Fruit fly (Drosophila melanogaster) whole organism, embryonic: Measurements from ENCODE around the gene BBIP1.

Experiments used
- CG11456 ChIP-seq: fragments of 200-800 bp; sonication (Bioruptor generic); IDR thresholded peaks from 3 replicates; pipeline ENCODE4 v1.3.6; 2022; ENCODE audit warnings: missing biosample characterization, missing genetic modification characterization
- CG11695 ChIP-seq: fragments of 200-800 bp; sonication (Bioruptor generic); IDR thresholded peaks from 3 replicates; pipeline ENCODE4 v1.3.6; 2022; ENCODE audit warnings: missing biosample characterization, missing genetic modification characterization
- CG14441 ChIP-seq: fragments of 200-800 bp; sonication (Bioruptor generic); IDR thresholded peaks from 2 replicates; pipeline ENCODE4 v1.3.6; 2022; ENCODE audit warnings: missing biosample characterization, missing genetic modification characterization
- CG1647 ChIP-seq: fragments of 200-800 bp; sonication (Bioruptor generic); optimal IDR thresholded peaks from 3 replicates; lab custom pipeline; 2016; ENCODE audit warnings: missing biosample characterization, missing genetic modification characterization
- CG18619 ChIP-seq: fragments of 200-800 bp; sonication (Bioruptor generic); optimal IDR thresholded peaks from 3 replicates; lab custom pipeline; 2017; ENCODE audit warnings: missing biosample characterization, mild to moderate bottlenecking, missing genetic modification characterization
- CG2678 ChIP-seq: fragments of 200-800 bp; sonication (Bioruptor generic); optimal IDR thresholded peaks from 3 replicates; lab custom pipeline; 2019; ENCODE audit warnings: missing biosample characterization, mild to moderate bottlenecking, missing genetic modification characterization, moderate library complexity
- CG4360 ChIP-seq: fragments of 200-800 bp; sonication (Bioruptor generic); IDR thresholded peaks from 2 replicates; pipeline ENCODE4 v1.3.6; 2022; ENCODE audit warnings: missing biosample characterization, missing genetic modification characterization
- CG4617 ChIP-seq: fragments of 200-800 bp; sonication (Bioruptor generic); optimal IDR thresholded peaks from 3 replicates; lab custom pipeline; 2016; ENCODE audit warnings: missing biosample characterization, missing genetic modification characterization, borderline replicate concordance
- CG4854 ChIP-seq: fragments of 200-800 bp; sonication (Bioruptor generic); optimal IDR thresholded peaks from 2 replicates; lab custom pipeline; 2016; ENCODE audit warnings: missing biosample characterization, missing genetic modification characterization, inconsistent platforms
- CG6654 ChIP-seq: fragments of 200-800 bp; sonication (Bioruptor generic); optimal IDR thresholded peaks from 2 replicates; lab custom pipeline; 2017; ENCODE audit warnings: missing biosample characterization, mild to moderate bottlenecking, missing genetic modification characterization
- CG6854 ChIP-seq: fragments of 200-800 bp; sonication (Bioruptor generic); optimal IDR thresholded peaks from 3 replicates; lab custom pipeline; 2017; ENCODE audit warnings: missing biosample characterization, mild to moderate bottlenecking, missing genetic modification characterization
- CG8281 ChIP-seq: fragments of 200-800 bp; sonication (Bioruptor generic); optimal IDR thresholded peaks from 2 replicates; lab custom pipeline; 2018; ENCODE audit warnings: missing biosample characterization, mild to moderate bottlenecking, missing genetic modification characterization, moderate library complexity
- CG8944 ChIP-seq: fragments of 200-800 bp; sonication (Bioruptor generic); optimal IDR thresholded peaks from 3 replicates; lab custom pipeline; 2016; ENCODE audit warnings: missing biosample characterization, missing genetic modification characterization
- CrebB ChIP-seq: fragments of 200-800 bp; sonication (Bioruptor generic); optimal IDR thresholded peaks from 3 replicates; lab custom pipeline; 2018; ENCODE audit warnings: missing biosample characterization, mild to moderate bottlenecking, missing genetic modification characterization
- Deaf1 ChIP-seq: fragments of 200-800 bp; optimal IDR thresholded peaks from 3 replicates; lab custom pipeline; 2019; ENCODE audit warnings: missing biosample characterization, mild to moderate bottlenecking, missing genetic modification characterization, moderate library complexity
- Dp ChIP-seq: fragments of 200-800 bp; sonication (Bioruptor generic); optimal IDR thresholded peaks from 2 replicates; lab custom pipeline; 2018; ENCODE audit warnings: missing biosample characterization, mild to moderate bottlenecking, missing genetic modification characterization, moderate library complexity
- Dref ChIP-seq: fragments of 200-800 bp; sonication (Bioruptor generic); IDR thresholded peaks from 2 replicates; pipeline ENCODE4 v1.3.6; 2022; ENCODE audit warnings: missing biosample characterization, missing genetic modification characterization
- Drgx ChIP-seq: fragments of 200-800 bp; sonication (Bioruptor generic); IDR thresholded peaks from 2 replicates; pipeline ENCODE4 v1.3.6; 2022; ENCODE audit warnings: missing biosample characterization, missing genetic modification characterization
- ERR ChIP-seq: fragments of 200-800 bp; sonication (Bioruptor generic); optimal IDR thresholded peaks from 2 replicates; lab custom pipeline; 2016; ENCODE audit warnings: missing biosample characterization, missing genetic modification characterization
- GATAe ChIP-seq: fragments of 200-800 bp; sonication (Bioruptor generic); conservative IDR thresholded peaks from 2 replicates; pipeline ENCODE4 v1.3.6; 2022; ENCODE audit warnings: missing biosample characterization, missing genetic modification characterization
- HHEX ChIP-seq: fragments of 200-800 bp; sonication (Bioruptor generic); optimal IDR thresholded peaks from 3 replicates; lab custom pipeline; 2017; ENCODE audit warnings: missing biosample characterization, mild to moderate bottlenecking, missing genetic modification characterization, missing genetic modification reagents
- Hmx ChIP-seq: fragments of 200-800 bp; sonication (Bioruptor generic); optimal IDR thresholded peaks from 2 replicates; lab custom pipeline; 2016; ENCODE audit warnings: missing biosample characterization, missing genetic modification characterization
- Lim3 ChIP-seq: fragments of 200-800 bp; sonication (Bioruptor generic); IDR thresholded peaks from 2 replicates; pipeline ENCODE4 v1.3.6; 2022; ENCODE audit warnings: missing biosample characterization, missing genetic modification characterization
- Med ChIP-seq: fragments of 200-800 bp; sonication (Bioruptor generic); peaks from one replicate; lab custom pipeline; 2016; ENCODE audit warnings: missing biosample characterization, missing genetic modification characterization, mild to moderate bottlenecking, inconsistent platforms, moderate library complexity
- NC2α ChIP-seq: fragments of 200-800 bp; sonication (Bioruptor generic); optimal IDR thresholded peaks from 2 replicates; lab custom pipeline; 2016; ENCODE audit warnings: missing biosample characterization, missing genetic modification characterization
- Ravus ChIP-seq: fragments of 200-800 bp; sonication (Bioruptor generic); IDR thresholded peaks from 2 replicates; pipeline ENCODE4 v1.3.6; 2022; ENCODE audit warnings: missing biosample characterization, missing genetic modification characterization
- Spps ChIP-seq: fragments of 200-800 bp; sonication (Bioruptor generic); optimal IDR thresholded peaks from 2 replicates; lab custom pipeline; 2018; ENCODE audit warnings: missing biosample characterization, mild to moderate bottlenecking, missing genetic modification characterization
- Taf1 ChIP-seq: fragments of 200-800 bp; sonication (Bioruptor generic); IDR thresholded peaks from 2 replicates; pipeline ENCODE4 v1.3.6; 2022; ENCODE audit warnings: missing biosample characterization, missing genetic modification characterization
- ara ChIP-seq: fragments of 200-800 bp; sonication (Bioruptor generic); IDR thresholded peaks from 2 replicates; pipeline ENCODE4 v1.3.6; 2022; ENCODE audit warnings: missing biosample characterization, missing genetic modification characterization
- caup ChIP-seq: fragments of 200-800 bp; sonication (Bioruptor generic); optimal IDR thresholded peaks from 3 replicates; lab custom pipeline; 2017; ENCODE audit warnings: missing biosample characterization, mild to moderate bottlenecking, missing genetic modification characterization, moderate library complexity; ENCODE audit not compliant: severe bottlenecking
- chm ChIP-seq: fragments of 200-800 bp; sonication (Bioruptor generic); IDR thresholded peaks from 2 replicates; pipeline ENCODE4 v1.3.6; 2022; ENCODE audit warnings: missing biosample characterization, missing genetic modification characterization
- cwo ChIP-seq: fragments of 200-800 bp; sonication (Bioruptor generic); optimal IDR thresholded peaks from 3 replicates; lab custom pipeline; 2017; ENCODE audit warnings: missing biosample characterization, missing genetic modification characterization, mild to moderate bottlenecking, moderate library complexity, missing genetic modification reagents
- dm ChIP-seq: fragments of 200-800 bp; sonication (Bioruptor generic); optimal IDR thresholded peaks from 3 replicates; lab custom pipeline; 2016; ENCODE audit warnings: missing biosample characterization, missing genetic modification characterization
- ems ChIP-seq: fragments of 200-800 bp; sonication (Bioruptor generic); optimal IDR thresholded peaks from 3 replicates; lab custom pipeline; 2016; ENCODE audit warnings: missing biosample characterization, missing genetic modification characterization
- fd96Cb ChIP-seq: fragments of 200-800 bp; sonication (Bioruptor generic); optimal IDR thresholded peaks from 2 replicates; lab custom pipeline; 2018; ENCODE audit warnings: missing biosample characterization, mild to moderate bottlenecking, missing genetic modification characterization, moderate library complexity
- ftz-f1 ChIP-seq: fragments of 200-800 bp; sonication (Bioruptor generic); optimal IDR thresholded peaks from 2 replicates; lab custom pipeline; 2016; ENCODE audit warnings: missing biosample characterization, missing genetic modification characterization
- gcm2 ChIP-seq: fragments of 200-800 bp; sonication (Bioruptor generic); optimal IDR thresholded peaks from 2 replicates; lab custom pipeline; 2016; ENCODE audit warnings: missing biosample characterization, missing genetic modification characterization
- grau ChIP-seq: fragments of 200-800 bp; optimal IDR thresholded peaks from 3 replicates; lab custom pipeline; 2019; ENCODE audit warnings: missing biosample characterization, mild to moderate bottlenecking, missing genetic modification characterization, moderate library complexity
- ham ChIP-seq: fragments of 200-800 bp; sonication (Bioruptor generic); IDR thresholded peaks from 2 replicates; pipeline ENCODE4 v1.3.6; 2022; ENCODE audit warnings: missing biosample characterization, missing genetic modification characterization
- jigr1 ChIP-seq: fragments of 200-800 bp; sonication (Bioruptor generic); IDR thresholded peaks from 3 replicates; pipeline ENCODE4 v1.3.6; 2022; ENCODE audit warnings: missing biosample characterization, missing genetic modification characterization
- klu ChIP-seq: fragments of 200-800 bp; sonication (Bioruptor generic); IDR thresholded peaks from 2 replicates; pipeline ENCODE4 v1.3.6; 2022; ENCODE audit warnings: missing biosample characterization, missing genetic modification characterization
- lbe ChIP-seq: fragments of 200-800 bp; sonication (Bioruptor generic); optimal IDR thresholded peaks from 2 replicates; lab custom pipeline; 2016; ENCODE audit warnings: missing biosample characterization, mild to moderate bottlenecking, missing genetic modification characterization
- nau ChIP-seq: fragments of 200-800 bp; sonication (Bioruptor generic); optimal IDR thresholded peaks from 3 replicates; lab custom pipeline; 2017; ENCODE audit warnings: missing biosample characterization, mild to moderate bottlenecking, missing genetic modification characterization, missing genetic modification reagents
- pros ChIP-seq: fragments of 200-800 bp; sonication (Bioruptor generic); optimal IDR thresholded peaks from 3 replicates; lab custom pipeline; 2019; ENCODE audit warnings: missing biosample characterization, mild to moderate bottlenecking, missing genetic modification characterization, moderate library complexity
- sc ChIP-seq, 3 experiments: fragments of >200 bp in 2 of 3; fragments of 200-800 bp in 1 of 3; sonication (Bioruptor generic) in 1 of 3; optimal IDR thresholded peaks; 2 replicates in 2 of 3; 3 replicates in 1 of 3; lab custom pipeline; 2017; ENCODE audit warnings: mild to moderate bottlenecking in 1 of 3, missing biosample characterization in 1 of 3, missing genetic modification characterization in 1 of 3, missing genetic modification reagents in 1 of 3
- scrt ChIP-seq: fragments of 200-800 bp; sonication (Bioruptor generic); optimal IDR thresholded peaks from 2 replicates; lab custom pipeline; 2018; ENCODE audit warnings: missing biosample characterization, mild to moderate bottlenecking, missing genetic modification characterization, moderate library complexity
- sqz ChIP-seq: fragments of 200-800 bp; sonication (Bioruptor generic); optimal IDR thresholded peaks from 3 replicates; lab custom pipeline; 2018; ENCODE audit warnings: missing biosample characterization, mild to moderate bottlenecking, missing genetic modification characterization
- stc ChIP-seq: fragments of 200-800 bp; sonication (Bioruptor generic); IDR thresholded peaks from 2 replicates; pipeline ENCODE4 v1.3.6; 2022; ENCODE audit warnings: missing biosample characterization, missing genetic modification characterization
- sug ChIP-seq: fragments of 200-800 bp; optimal IDR thresholded peaks from 2 replicates; lab custom pipeline; 2019; ENCODE audit warnings: missing biosample characterization, mild to moderate bottlenecking, missing genetic modification characterization, moderate library complexity
- trh ChIP-seq: fragments of 200-800 bp; sonication (Bioruptor generic); optimal IDR thresholded peaks from 2 replicates; lab custom pipeline; 2016; ENCODE audit warnings: missing biosample characterization, missing genetic modification characterization
- wdn ChIP-seq: fragments of 200-800 bp; sonication (Bioruptor generic); IDR thresholded peaks from 2 replicates; pipeline ENCODE4 v1.3.6; 2022; ENCODE audit warnings: missing biosample characterization, missing genetic modification characterization

Gene BBIP1

dm6 chr3R:9393542-9394025, 10.6 kb upstream of the BBIP1 start (continued):
- TF ChIP-seq Lim3 (GFP tag; lab: Robert Waterston, UW) (no peak), gcm2 (GFP tag; lab: Kevin White, UChicago) (no peak), HHEX (peak; percentile 56), CG11456 (GFP tag; lab: Robert Waterston, UW) (no peak), scrt (peak; percentile 39), pros (peak; percentile 69), Drgx (peak; percentile 97), dm (GFP tag; lab: Kevin White, UChicago) (no peak), sc (optimal IDR thresholded peaks at IDR 0.05; lab: Kevin White, UChicago) (no peak), sc (GFP tag; optimal IDR thresholded peaks at IDR 0.05; lab: Kevin White, UChicago) (peak; percentile 73), klu (GFP tag; lab: Robert Waterston, UW) (no peak), GATAe (no peak), NC2α (GFP tag; lab: Kevin White, UChicago) (peak; percentile 33), CG8944 (GFP tag; lab: Kevin White, UChicago) (peak; percentile 23), ara (GFP tag; lab: Robert Waterston, UW) (peak; percentile 89), Taf1 (no peak), CrebB (tag; lab: Kevin White, UChicago) (peak; percentile 78), Hmx (GFP tag; lab: Kevin White, UChicago) (no peak), cwo (GFP tag; lab: Kevin White, UChicago) (peak; percentile 44), CG1647 (GFP tag; lab: Kevin White, UChicago) (no peak), CG18619 (peak; percentile 77), grau (tag; lab: Kevin White, UChicago) (peak; percentile 74), Med (GFP tag; lab: Kevin White, UChicago) (peak; percentile 84), fd96Cb (tag; lab: Kevin White, UChicago) (peak; percentile 72), ERR (GFP tag; lab: Kevin White, UChicago) (no peak), Dref (GFP tag; lab: Robert Waterston, UW) (no peak), CG2678 (tag; lab: Kevin White, UChicago) (peak; percentile 83), Dp (GFP tag; lab: Kevin White, UChicago) (no peak), CG4854 (GFP tag; lab: Kevin White, UChicago) (peak; percentile 19), sug (tag; lab: Kevin White, UChicago) (no peak), stc (GFP tag; lab: Robert Waterston, UW) (peak; percentile 53; the same call in 1 of the 2 replicates), wdn (GFP tag; lab: Robert Waterston, UW) (no peak), Spps (peak; percentile 87), Ravus (GFP tag; lab: Robert Waterston, UW) (no peak), ftz-f1 (GFP tag; lab: Kevin White, UChicago) (no peak), CG14441 (GFP tag; lab: Robert Waterston, UW) (0 out of 2 replicates have a peak, but pooled peaks have one; percentile 22), CG6854 (GFP tag; lab: Kevin White, UChicago) (peak; percentile 13), Deaf1 (tag; lab: Kevin White, UChicago) (no peak), caup (GFP tag; lab: Kevin White, UChicago) (peak; percentile 78), lbe (peak; percentile 90), jigr1 (GFP tag; lab: Robert Waterston, UW) (no peak), ems (GFP tag; lab: Kevin White, UChicago) (peak; percentile 37), nau (GFP tag; lab: Kevin White, UChicago) (peak; percentile 65), CG6654 (GFP tag; lab: Kevin White, UChicago) (peak; percentile 42), ham (GFP tag; lab: Robert Waterston, UW) (no peak), chm (GFP tag; lab: Robert Waterston, UW) (peak; percentile 78), trh (GFP tag; lab: Kevin White, UChicago) (peak; percentile 3), CG8281 (tag; lab: Kevin White, UChicago) (peak; percentile 43), CG4360 (GFP tag; lab: Robert Waterston, UW) (peak; percentile 89), CG11695 (GFP tag; lab: Robert Waterston, UW) (peak; percentile 65; the same call in 2 of the 3 replicates), CG4617 (GFP tag; lab: Kevin White, UChicago) (peak; percentile 14), sqz (GFP tag; lab: Kevin White, UChicago) (peak; percentile 72)
